Fruit fly (Drosophila melanogaster): ENCODE results near the gene Bka.

The Bka gene

DNA sequence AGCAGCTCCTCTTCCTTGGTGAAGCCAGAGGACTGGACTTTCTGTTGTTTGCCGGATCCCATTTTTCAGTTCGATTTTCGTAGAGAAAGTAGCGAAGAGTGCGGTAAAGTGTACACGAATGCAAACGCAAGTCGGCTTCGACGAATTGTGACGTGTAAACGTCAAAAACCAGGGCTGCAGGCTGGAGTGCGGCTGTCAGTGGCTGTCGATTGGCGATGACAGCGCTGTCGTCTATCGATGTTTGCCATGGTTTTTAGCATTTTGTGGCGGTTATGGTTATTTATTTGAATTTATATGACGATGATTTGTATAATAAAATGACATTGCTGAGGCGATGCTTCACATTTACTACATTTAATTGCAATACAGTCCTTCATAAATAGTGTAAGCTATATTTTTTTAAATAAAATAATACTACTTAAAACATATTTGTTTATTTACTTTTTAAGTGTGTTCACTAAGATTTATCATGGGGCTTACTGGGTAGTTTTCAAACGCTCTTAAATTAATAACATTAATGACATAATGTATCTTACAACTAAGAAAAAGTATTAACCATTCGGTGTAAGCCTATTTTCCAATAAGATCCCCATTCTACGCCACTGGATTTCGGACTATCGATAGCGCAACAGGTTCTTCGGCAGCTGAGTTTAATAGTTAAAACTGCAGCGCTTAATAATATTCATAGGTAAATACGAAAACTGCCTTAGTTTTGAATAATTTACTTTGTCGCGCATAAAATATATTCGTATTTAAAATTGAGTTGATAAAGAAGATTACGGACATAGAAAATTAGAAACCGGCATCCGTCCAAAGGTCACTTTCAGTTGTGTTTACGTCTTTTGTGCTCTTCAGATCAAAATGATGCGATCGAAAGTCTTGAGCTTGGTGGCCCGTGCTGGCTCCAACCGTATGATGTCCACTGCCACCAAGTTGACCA lies 23.2 kb downstream of the Bka start, which contains the start of the genes CG5885 and CG4598 (continued):
- TF ChIP-seq CG15514 (GFP tag; optimal IDR thresholded peaks at IDR 0.05) = peak; percentile 64
- no peak for TF ChIP-seq CG10274 (GFP tag; optimal IDR thresholded peaks at IDR 0.05)
- peak; percentile 78 for TF ChIP-seq Awh (GFP tag; IDR thresholded peaks at IDR 0.05)
- TF ChIP-seq bsh (GFP tag; optimal IDR thresholded peaks at IDR 0.05) = peak; percentile 66 to 74
- TF ChIP-seq ind (GFP tag; optimal IDR thresholded peaks at IDR 0.05) = peak; percentile 59
- TF ChIP-seq CG6175 (GFP tag; IDR thresholded peaks at IDR 0.05) = no peak
- no peak for TF ChIP-seq p53 (GFP tag; optimal IDR thresholded peaks at IDR 0.05)
- no peak for TF ChIP-seq cad (GFP tag; optimal IDR thresholded peaks at IDR 0.05)
- TF ChIP-seq CG4730 (GFP tag; IDR thresholded peaks at IDR 0.05) = 0 out of 2 replicates have a peak, but pooled peaks have one; percentile 22
- no peak for TF ChIP-seq ac (GFP tag; optimal IDR thresholded peaks at IDR 0.05)
- TF ChIP-seq CG3838 (GFP tag; optimal IDR thresholded peaks at IDR 0.05) = peak; percentile 57
- peak; percentile 77 for TF ChIP-seq CG30403 (GFP tag; optimal IDR thresholded peaks at IDR 0.05)
- no peak for TF ChIP-seq D (optimal IDR thresholded peaks at IDR 0.05)
- peak; percentile 34 for TF ChIP-seq D (GFP tag; optimal IDR thresholded peaks at IDR 0.05)
- peak; percentile 70 for TF ChIP-seq CG18262 (tag; optimal IDR thresholded peaks at IDR 0.05)
- TF ChIP-seq Optix (GFP tag; IDR thresholded peaks at IDR 0.05) = peak; percentile 19; the same call in 1 of the 3 replicates
- TF ChIP-seq slou (GFP tag; optimal IDR thresholded peaks at IDR 0.05) = peak; percentile 12
- TF ChIP-seq sisA (GFP tag; IDR thresholded peaks at IDR 0.05) = peak; percentile 73
- TF ChIP-seq unpg (GFP tag; optimal IDR thresholded peaks at IDR 0.05) = peak; percentile 70
- TF ChIP-seq Usf (GFP tag; optimal IDR thresholded peaks at IDR 0.05) = no peak
- TF ChIP-seq cas (GFP tag; IDR thresholded peaks at IDR 0.05) = no peak
- peak; percentile 48 for TF ChIP-seq fd96Cb (tag; optimal IDR thresholded peaks at IDR 0.05)
- TF ChIP-seq da (GFP tag; optimal IDR thresholded peaks at IDR 0.05) = no peak
- peak; percentile 49 for TF ChIP-seq CG17359 (tag; optimal IDR thresholded peaks at IDR 0.05)
- peak; percentile 83; the same call in 2 of the 4 replicates for TF ChIP-seq chinmo (GFP tag; IDR thresholded peaks at IDR 0.05; ENCODE audit: partially characterized antibody)
- TF ChIP-seq yki (optimal IDR thresholded peaks at IDR 0.05) = no peak
- TF ChIP-seq dati (GFP tag; IDR thresholded peaks at IDR 0.05) = no peak
- TF ChIP-seq sens-2 (GFP tag; IDR thresholded peaks at IDR 0.05) = peak; percentile 72; the same call in 1 of the 2 replicates
- no peak for TF ChIP-seq CG9609 (GFP tag; optimal IDR thresholded peaks at IDR 0.05)
- TF ChIP-seq CG4854 (GFP tag; optimal IDR thresholded peaks at IDR 0.05) = no peak
- peak; percentile 48 for TF ChIP-seq CG5180 (GFP tag; optimal IDR thresholded peaks at IDR 0.05)
- peak; percentile 95 for TF ChIP-seq E2f2 (GFP tag; IDR thresholded peaks at IDR 0.05)
- TF ChIP-seq scrt (GFP tag; optimal IDR thresholded peaks at IDR 0.05) = peak; percentile 78
- no peak; the same call in 1 of the 2 replicates for TF ChIP-seq CG6272 (GFP tag; IDR thresholded peaks at IDR 0.05)
- peak; percentile 44; the same call in 1 of the 3 replicates for TF ChIP-seq ase (GFP tag; IDR thresholded peaks at IDR 0.05)
- TF ChIP-seq ato (GFP tag; IDR thresholded peaks at IDR 0.05; ENCODE audit: partially characterized antibody) = peak; percentile 51; the same call in 1 of the 2 replicates
- peak; percentile 70 for TF ChIP-seq CG10366 (GFP tag; IDR thresholded peaks at IDR 0.05)
- TF ChIP-seq MBD-R2 (GFP tag; IDR thresholded peaks at IDR 0.05) = peak; percentile 66
- no peak for TF ChIP-seq eyg (GFP tag; optimal IDR thresholded peaks at IDR 0.05)
- TF ChIP-seq CG1603 (tag; optimal IDR thresholded peaks at IDR 0.05) = peak; percentile 78
- no peak for TF ChIP-seq CG5953 (GFP tag; IDR thresholded peaks at IDR 0.05)
- TF ChIP-seq Hey (tag; optimal IDR thresholded peaks at IDR 0.05) = no peak
- no peak for TF ChIP-seq ham (GFP tag; IDR thresholded peaks at IDR 0.05)
- peak; percentile 50 for TF ChIP-seq B-H2 (GFP tag; optimal IDR thresholded peaks at IDR 0.05)
- peak; percentile 42 for TF ChIP-seq psq (GFP tag; optimal IDR thresholded peaks at IDR 0.05)
- peak; percentile 87 for TF ChIP-seq gem (tag; optimal IDR thresholded peaks at IDR 0.05)
- no peak for TF ChIP-seq CG3065 (GFP tag; optimal IDR thresholded peaks at IDR 0.05)
- peak; percentile 55 for TF ChIP-seq ATbp (GFP tag; optimal IDR thresholded peaks at IDR 0.05)
- TF ChIP-seq CG1647 (GFP tag; optimal IDR thresholded peaks at IDR 0.05) = no peak
